Fruit fly (Drosophila melanogaster) whole organism, embryonic: Measurements from ENCODE around the gene CG6567.

ENCODE experiments used
- Aef1 ChIP-seq: fragments of 200-800 bp; sonication (Bioruptor generic); IDR thresholded peaks from 3 replicates; pipeline ENCODE4 v1.3.6; 2022; ENCODE audit warnings: missing biosample characterization, missing genetic modification characterization
- Atf3 ChIP-seq: fragments of 200-800 bp; sonication (Bioruptor generic); optimal IDR thresholded peaks from 3 replicates; lab custom pipeline; 2016; ENCODE audit warnings: missing biosample characterization, missing genetic modification characterization
- B-H2 ChIP-seq: fragments of 200-800 bp; sonication (Bioruptor generic); optimal IDR thresholded peaks from 2 replicates; lab custom pipeline; 2018; ENCODE audit warnings: missing biosample characterization, mild to moderate bottlenecking, missing genetic modification characterization
- BEAF-32 ChIP-seq: fragments of 200-800 bp; sonication (Bioruptor generic); optimal IDR thresholded peaks from 3 replicates; lab custom pipeline; 2017; ENCODE audit warnings: missing biosample characterization, missing genetic modification characterization, mild to moderate bottlenecking, moderate library complexity, missing genetic modification reagents
- Blimp-1 ChIP-seq: fragments of 200-800 bp; sonication (Bioruptor generic); optimal IDR thresholded peaks from 3 replicates; lab custom pipeline; 2018; ENCODE audit warnings: missing biosample characterization, missing genetic modification characterization, mild to moderate bottlenecking, moderate library complexity, missing genetic modification reagents
- CG10267 ChIP-seq: fragments of 200-800 bp; sonication (Bioruptor generic); optimal IDR thresholded peaks from 2 replicates; lab custom pipeline; 2018; ENCODE audit warnings: missing biosample characterization, mild to moderate bottlenecking, missing genetic modification characterization, moderate library complexity
- CG10366 ChIP-seq: fragments of 200-800 bp; sonication (Bioruptor generic); IDR thresholded peaks from 2 replicates; pipeline ENCODE4 v1.3.6; 2022; ENCODE audit warnings: missing biosample characterization, missing genetic modification characterization
- CG10654 ChIP-seq: fragments of 200-800 bp; sonication (Bioruptor generic); optimal IDR thresholded peaks from 2 replicates; lab custom pipeline; 2016; ENCODE audit warnings: missing biosample characterization, missing genetic modification characterization
- CG12219 ChIP-seq: fragments of 200-800 bp; sonication (Bioruptor generic); optimal IDR thresholded peaks from 3 replicates; lab custom pipeline; 2018; ENCODE audit warnings: missing biosample characterization, mild to moderate bottlenecking, missing genetic modification characterization
- CG1832 ChIP-seq: fragments of 200-800 bp; sonication (Bioruptor generic); optimal IDR thresholded peaks from 2 replicates; lab custom pipeline; 2017; ENCODE audit warnings: missing biosample characterization, mild to moderate bottlenecking, missing genetic modification characterization, inconsistent platforms
- CG33213 ChIP-seq: fragments of 200-800 bp; sonication (Bioruptor generic); optimal IDR thresholded peaks from 3 replicates; lab custom pipeline; 2016; ENCODE audit warnings: missing biosample characterization, missing genetic modification characterization
- CG34376 ChIP-seq: fragments of 200-800 bp; sonication (Bioruptor generic); optimal IDR thresholded peaks from 2 replicates; lab custom pipeline; 2018; ENCODE audit warnings: missing biosample characterization, mild to moderate bottlenecking, missing genetic modification characterization
- CG4854 ChIP-seq: fragments of 200-800 bp; sonication (Bioruptor generic); optimal IDR thresholded peaks from 2 replicates; lab custom pipeline; 2016; ENCODE audit warnings: missing biosample characterization, missing genetic modification characterization, inconsistent platforms
- CG6689 ChIP-seq: fragments of 200-800 bp; sonication (Bioruptor generic); IDR thresholded peaks from 2 replicates; pipeline ENCODE4 v1.3.6; 2022; ENCODE audit warnings: missing biosample characterization, missing genetic modification characterization
- CG7372 ChIP-seq: fragments of 200-800 bp; sonication (Bioruptor generic); IDR thresholded peaks from 2 replicates; pipeline ENCODE4 v1.3.6; 2022; ENCODE audit warnings: missing biosample characterization, missing genetic modification characterization
- CG8290 ChIP-seq, 3 experiments: fragments of 200-800 bp; sonication (Bioruptor generic); optimal IDR thresholded peaks; 2 replicates each; lab custom pipeline; 2016 to 2019; ENCODE audit warnings: missing biosample characterization in 3 of 3, missing genetic modification characterization in 3 of 3, mild to moderate bottlenecking in 2 of 3, moderate library complexity in 1 of 3
- CG9817 ChIP-seq: fragments of 200-800 bp; sonication (Bioruptor generic); optimal IDR thresholded peaks from 2 replicates; lab custom pipeline; 2018; ENCODE audit warnings: missing biosample characterization, mild to moderate bottlenecking, missing genetic modification characterization, moderate library complexity
- CTCF ChIP-seq: fragments of 200-800 bp; sonication (Bioruptor generic); optimal IDR thresholded peaks from 2 replicates; lab custom pipeline; 2017; ENCODE audit warnings: missing biosample characterization, mild to moderate bottlenecking, missing genetic modification characterization, moderate library complexity
- Camta ChIP-seq: fragments of 200-800 bp; sonication (Bioruptor generic); optimal IDR thresholded peaks from 2 replicates; lab custom pipeline; 2016; ENCODE audit warnings: missing biosample characterization, missing genetic modification characterization
- Dip3 ChIP-seq: fragments of 200-800 bp; sonication (Bioruptor generic); optimal IDR thresholded peaks from 3 replicates; lab custom pipeline; 2016; ENCODE audit warnings: missing biosample characterization, missing genetic modification characterization
- Gsc ChIP-seq: fragments of 200-800 bp; sonication (Bioruptor generic); IDR thresholded peaks from 2 replicates; pipeline ENCODE4 v1.3.6; 2022; ENCODE audit warnings: missing biosample characterization, missing genetic modification characterization
- Gug ChIP-seq: fragments of 200-800 bp; sonication (Bioruptor generic); IDR thresholded peaks from 4 replicates; pipeline ENCODE4 v1.3.6; 2022; ENCODE audit warnings: missing biosample characterization, missing genetic modification characterization
- HLH3B ChIP-seq: fragments of 200-800 bp; sonication (Bioruptor generic); IDR thresholded peaks from 2 replicates; pipeline ENCODE4 v1.3.6; 2022; ENCODE audit warnings: missing biosample characterization, missing genetic modification characterization
- Hmr ChIP-seq: fragments of 200-800 bp; sonication (Bioruptor generic); optimal IDR thresholded peaks from 3 replicates; lab custom pipeline; 2017; ENCODE audit warnings: mild to moderate bottlenecking, missing biosample characterization, missing genetic modification reagents, missing genetic modification characterization
- MBD-R2 ChIP-seq: fragments of 200-800 bp; sonication (Bioruptor generic); IDR thresholded peaks from 2 replicates; pipeline ENCODE4 v1.3.6; 2022; ENCODE audit warnings: missing biosample characterization, missing genetic modification characterization
- Med ChIP-seq: fragments of 200-800 bp; sonication (Bioruptor generic); peaks from one replicate; lab custom pipeline; 2016; ENCODE audit warnings: missing biosample characterization, missing genetic modification characterization, mild to moderate bottlenecking, inconsistent platforms, moderate library complexity
- Ptx1 ChIP-seq: fragments of 200-800 bp; sonication (Bioruptor generic); IDR thresholded peaks from 2 replicates; pipeline ENCODE4 v1.3.6; 2022; ENCODE audit warnings: missing biosample characterization, missing genetic modification characterization
- Xrp1 ChIP-seq: fragments of 200-800 bp; sonication (Bioruptor generic); IDR thresholded peaks from 2 replicates; pipeline ENCODE4 v1.3.6; 2022; ENCODE audit warnings: missing biosample characterization, missing genetic modification characterization
- ab ChIP-seq: fragments of 200-800 bp; sonication (Bioruptor generic); optimal IDR thresholded peaks from 2 replicates; lab custom pipeline; 2016; ENCODE audit warnings: missing biosample characterization, missing genetic modification characterization
- cato ChIP-seq: fragments of 200-800 bp; sonication (Bioruptor generic); optimal IDR thresholded peaks from 2 replicates; lab custom pipeline; 2016; ENCODE audit warnings: missing biosample characterization, missing genetic modification characterization, borderline replicate concordance
- croc ChIP-seq: fragments of 200-800 bp; sonication (Bioruptor generic); conservative IDR thresholded peaks from 3 replicates; pipeline ENCODE4 v1.3.6; 2022; ENCODE audit warnings: missing biosample characterization, missing genetic modification characterization
- crol ChIP-seq: fragments of 200-800 bp; sonication (Bioruptor generic); IDR thresholded peaks from 2 replicates; pipeline ENCODE4 v1.3.6; 2022; ENCODE audit warnings: missing biosample characterization, missing genetic modification characterization
- cwo ChIP-seq: fragments of 200-800 bp; sonication (Bioruptor generic); optimal IDR thresholded peaks from 3 replicates; lab custom pipeline; 2017; ENCODE audit warnings: missing biosample characterization, missing genetic modification characterization, mild to moderate bottlenecking, moderate library complexity, missing genetic modification reagents
- da ChIP-seq: fragments of 200-800 bp; sonication (Bioruptor generic); optimal IDR thresholded peaks from 2 replicates; lab custom pipeline; 2016; ENCODE audit warnings: missing biosample characterization, missing genetic modification characterization
- dimm ChIP-seq: fragments of 200-800 bp; sonication (Bioruptor generic); IDR thresholded peaks from 2 replicates; pipeline ENCODE4 v1.3.6; 2022; ENCODE audit warnings: missing biosample characterization, missing genetic modification characterization
- dm ChIP-seq: fragments of 200-800 bp; sonication (Bioruptor generic); optimal IDR thresholded peaks from 3 replicates; lab custom pipeline; 2016; ENCODE audit warnings: missing biosample characterization, missing genetic modification characterization
- fu2 ChIP-seq: fragments of 200-800 bp; sonication (Bioruptor generic); optimal IDR thresholded peaks from 2 replicates; lab custom pipeline; 2016; ENCODE audit warnings: missing biosample characterization, missing genetic modification characterization
- gcm ChIP-seq: fragments of 200-800 bp; sonication (Bioruptor generic); optimal IDR thresholded peaks from 2 replicates; lab custom pipeline; 2019; ENCODE audit warnings: missing biosample characterization, mild to moderate bottlenecking, missing genetic modification characterization, moderate library complexity
- gro ChIP-seq: fragments of 200-800 bp; sonication (Bioruptor generic); optimal IDR thresholded peaks from 2 replicates; lab custom pipeline; 2016; ENCODE audit warnings: missing biosample characterization, missing genetic modification characterization
- hb ChIP-seq: fragments of 200-800 bp; sonication (Bioruptor generic); IDR thresholded peaks from 3 replicates; pipeline ENCODE4 v1.3.6; 2022; ENCODE audit warnings: missing biosample characterization, missing genetic modification characterization; ENCODE audit not compliant: partially characterized antibody
- luna ChIP-seq: fragments of 200-800 bp; sonication (Bioruptor generic); optimal IDR thresholded peaks from 2 replicates; lab custom pipeline; 2016; ENCODE audit warnings: missing biosample characterization, missing genetic modification characterization
- pan ChIP-seq, 4 experiments: fragments of >200 bp in 3 of 4; fragments of 200-800 bp in 1 of 4; sonication (Bioruptor generic) in 1 of 4; optimal IDR thresholded peaks in 3 of 4; IDR thresholded peaks in 1 of 4; 2 replicates each; pipeline versions ENCODE4 v1.3.6 to Lab custom; 2017 to 2022; ENCODE audit warnings: missing biosample characterization in 2 of 4, missing genetic modification characterization in 2 of 4, mixed read lengths in 1 of 4
- peb ChIP-seq: fragments of 200-800 bp; sonication (Bioruptor generic); IDR thresholded peaks from 2 replicates; pipeline ENCODE4 v1.3.6; 2022; ENCODE audit warnings: missing biosample characterization, missing genetic modification characterization
- pnt ChIP-seq: fragments of 200-800 bp; sonication (Bioruptor generic); optimal IDR thresholded peaks from 3 replicates; lab custom pipeline; 2016; ENCODE audit warnings: missing biosample characterization, missing genetic modification characterization
- salm ChIP-seq: fragments of 200-800 bp; sonication (Bioruptor generic); optimal IDR thresholded peaks from 2 replicates; lab custom pipeline; 2018; ENCODE audit warnings: missing biosample characterization, mild to moderate bottlenecking, missing genetic modification characterization
- sna ChIP-seq: fragments of 200-800 bp; sonication (Bioruptor generic); IDR thresholded peaks from 2 replicates; pipeline ENCODE4 v1.3.6; 2022; ENCODE audit warnings: missing biosample characterization, missing genetic modification characterization; ENCODE audit not compliant: partially characterized antibody
- toy ChIP-seq: fragments of 200-800 bp; sonication (Bioruptor generic); IDR thresholded peaks from 2 replicates; pipeline ENCODE4 v1.3.6; 2022; ENCODE audit warnings: missing biosample characterization, missing genetic modification characterization
- ttk ChIP-seq: fragments of 200-800 bp; sonication (Bioruptor generic); IDR thresholded peaks from 2 replicates; pipeline ENCODE4 v2.1.2; 2022; ENCODE audit warnings: missing biosample characterization, missing genetic modification characterization
- vvl ChIP-seq: fragments of 200-800 bp; sonication (Bioruptor generic); IDR thresholded peaks from 2 replicates; pipeline ENCODE4 v1.3.6; 2022; ENCODE audit warnings: missing biosample characterization, missing genetic modification characterization
- yki ChIP-seq: fragments of >200 bp; optimal IDR thresholded peaks from 3 replicates; lab custom pipeline; 2018

The CG6567 gene

DNA sequence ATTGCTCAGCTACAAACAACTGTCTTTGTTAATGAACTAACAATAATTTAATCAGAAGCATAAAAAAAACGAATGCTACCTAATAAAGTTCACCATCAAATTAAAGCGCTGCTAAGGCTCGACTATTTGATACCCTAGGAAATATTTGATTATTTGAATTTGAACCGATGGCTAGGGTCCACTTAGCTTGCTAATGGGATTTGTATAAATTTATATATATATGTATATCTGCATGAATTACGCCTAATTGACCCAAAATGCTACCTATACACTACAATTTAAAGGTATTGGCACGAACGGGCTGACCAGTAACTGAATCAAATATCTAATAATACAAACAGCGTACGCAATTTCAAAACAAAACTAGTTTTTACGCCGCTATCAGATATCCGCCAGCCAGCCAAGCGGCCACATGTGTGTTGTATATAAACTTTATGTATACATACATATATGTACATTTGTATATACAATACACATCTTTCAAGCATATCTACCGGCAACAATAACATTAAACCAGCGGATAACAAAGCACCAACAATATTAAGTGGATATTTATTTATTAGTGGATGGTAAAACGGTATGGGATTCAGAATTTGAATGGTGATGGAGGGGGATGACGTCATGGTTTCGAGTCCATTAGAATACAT is 29.9 kb upstream of the CG6567 start (continued):
- peak; percentile 61 for TF ChIP-seq peb (GFP tag; lab: Robert Waterston, UW)
- TF ChIP-seq Ptx1, result peak; percentile 89
- no peak for TF ChIP-seq Atf3 (GFP tag; lab: Kevin White, UChicago)
- TF ChIP-seq CG1832 (GFP tag; lab: Kevin White, UChicago), result no peak
- peak; percentile 54 for TF ChIP-seq Blimp-1
- TF ChIP-seq gcm, result peak; percentile 31
- TF ChIP-seq B-H2, result no peak
- TF ChIP-seq CG4854 (GFP tag; lab: Kevin White, UChicago), result peak; percentile 31
- no peak for TF ChIP-seq dm (GFP tag; lab: Kevin White, UChicago)
- peak; percentile 51 for TF ChIP-seq CG12219 (GFP tag; lab: Kevin White, UChicago)
- TF ChIP-seq Gug (GFP tag; lab: Robert Waterston, UW), result peak; percentile 66; the same call in 3 of the 4 replicates
- peak; percentile 13 for TF ChIP-seq pnt (GFP tag; lab: Kevin White, UChicago)
- TF ChIP-seq CG34376, result no peak
- peak; percentile 9; the same call in 1 of the 2 replicates for TF ChIP-seq Gsc (GFP tag; lab: Robert Waterston, UW)
- TF ChIP-seq Xrp1 (GFP tag; lab: Robert Waterston, UW), result peak; percentile 68; the same call in 1 of the 2 replicates
- peak; percentile 31 for TF ChIP-seq CG10654 (GFP tag; lab: Kevin White, UChicago)
- peak; percentile 88 for TF ChIP-seq Med
- TF ChIP-seq cwo, result peak; percentile 74
- peak; percentile 61 for TF ChIP-seq salm (tag; lab: Kevin White, UChicago)
- TF ChIP-seq CG9817 (tag; lab: Kevin White, UChicago), result peak; percentile 69
- TF ChIP-seq sna (GFP tag; lab: Robert Waterston, UW), result no peak
- TF ChIP-seq CG33213 (GFP tag; lab: Kevin White, UChicago), result peak; percentile 22
- TF ChIP-seq dimm, result no peak
- TF ChIP-seq CG10267 (tag; lab: Kevin White, UChicago), result peak; percentile 54
- peak; percentile 25 for TF ChIP-seq gro (GFP tag; lab: Kevin White, UChicago)
- peak; percentile 74 for TF ChIP-seq CG7372
- TF ChIP-seq luna (GFP tag; lab: Kevin White, UChicago), result no peak
- TF ChIP-seq Camta, result no peak
- no peak for TF ChIP-seq BEAF-32
- no peak for TF ChIP-seq hb (GFP tag; lab: Robert Waterston, UW)
- peak; percentile 80 for TF ChIP-seq CG6689 (GFP tag; lab: Robert Waterston, UW)
- no peak for TF ChIP-seq yki (lab: Kevin White, UChicago)
- TF ChIP-seq cato (GFP tag; lab: Kevin White, UChicago), result no peak
- TF ChIP-seq da (GFP tag; lab: Kevin White, UChicago), result no peak
- TF ChIP-seq Dip3, result no peak
- TF ChIP-seq crol (GFP tag; lab: Robert Waterston, UW), result no peak
- peak; percentile 71; the same call in 1 of the 2 replicates for TF ChIP-seq toy (GFP tag; lab: Robert Waterston, UW)
- peak; percentile 80 for TF ChIP-seq Aef1 (GFP tag; lab: Robert Waterston, UW)
- no peak for TF ChIP-seq pan (optimal IDR thresholded peaks at IDR 0.05; lab: Kevin White, UChicago)
- peak in 1 of 2 experiments; percentile 84 for TF ChIP-seq pan (GFP tag; optimal IDR thresholded peaks at IDR 0.05 in 1 of 2, IDR thresholded peaks at IDR 0.05 in 1 of 2)
- TF ChIP-seq ab (GFP tag; lab: Kevin White, UChicago), result no peak
- no peak for TF ChIP-seq CG8290 (GFP tag; optimal IDR thresholded peaks at IDR 0.05; lab: Kevin White, UChicago)
- peak in 1 of 2 experiments; percentile 71 for TF ChIP-seq CG8290 (tag; optimal IDR thresholded peaks at IDR 0.05; lab: Kevin White, UChicago)
- TF ChIP-seq CG10366 (GFP tag; lab: Robert Waterston, UW), result peak; percentile 67
- TF ChIP-seq croc (GFP tag; lab: Robert Waterston, UW), result no peak; the same call in 2 of the 3 replicates
- peak; percentile 74 for TF ChIP-seq ttk
- peak; percentile 77 for TF ChIP-seq Hmr
- no peak for TF ChIP-seq CTCF
- peak; percentile 83 for TF ChIP-seq HLH3B
- TF ChIP-seq vvl (GFP tag; lab: Robert Waterston, UW), result peak; percentile 93
- peak; percentile 41; the same call in 1 of the 2 replicates for TF ChIP-seq MBD-R2 (GFP tag; lab: Robert Waterston, UW)
- no peak for TF ChIP-seq fu2 (GFP tag; lab: Kevin White, UChicago)
